Fruit fly (Drosophila melanogaster): ENCODE measurements around the gene CG13807.
A peak's percentile ranks its signal among the peaks of the same experiment; 100 is the strongest.

The CG13807 gene

DNA sequence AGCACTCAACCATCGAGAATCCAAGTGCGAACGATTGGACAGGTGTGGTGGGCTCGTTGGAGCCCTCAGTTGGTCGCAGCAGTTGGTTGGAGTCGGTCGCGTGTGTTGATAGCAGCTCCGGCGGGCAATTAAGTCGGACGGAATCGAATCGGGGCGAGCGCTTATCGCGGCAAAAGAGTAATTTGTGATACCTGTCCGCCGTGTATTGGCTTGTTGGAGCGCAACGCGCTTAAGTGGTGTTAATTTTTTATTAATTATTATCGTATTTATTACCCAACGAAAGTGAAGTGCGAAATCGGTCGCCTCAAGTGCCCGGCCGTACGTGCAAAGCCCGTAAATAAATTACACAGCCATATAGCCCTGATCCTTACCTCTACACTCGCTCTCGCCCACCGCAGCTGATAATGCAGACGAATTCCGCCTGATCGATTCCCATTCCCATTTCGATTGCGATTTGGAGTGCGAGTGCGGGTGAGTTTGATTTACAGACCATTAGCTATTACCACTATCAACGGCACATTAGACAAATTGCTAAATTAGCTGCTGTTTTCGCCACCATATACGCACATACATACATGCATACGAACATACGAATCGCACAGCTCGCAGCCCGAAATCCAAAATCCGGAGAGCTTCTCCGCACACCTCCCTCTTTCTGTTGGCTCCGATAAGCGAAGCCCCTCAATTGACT is 25.0 kb upstream of the CG13807 start, which contains the start of gene ACXD:
Gene ACXD (plus strand): TSS at position 66 of the 691 bp plus-strand sequence.
- TF ChIP-seq spab (GFP tag; optimal IDR thresholded peaks at IDR 0.05) (no peak), dsx (GFP tag; optimal IDR thresholded peaks at IDR 0.05; ENCODE audit: poor library complexity, severe bottlenecking) (no peak), Ets21C (GFP tag; optimal IDR thresholded peaks at IDR 0.05) (no peak), Gug (GFP tag; IDR thresholded peaks at IDR 0.05) (no peak), svp (GFP tag) (peak; percentile 78), pdm3 (GFP tag; optimal IDR thresholded peaks at IDR 0.05) (no peak), CG8632 (GFP tag; optimal IDR thresholded peaks at IDR 0.05) (no peak), vri (GFP tag; optimal IDR thresholded peaks at IDR 0.05) (peak; percentile 46), CG6163 (GFP tag; IDR thresholded peaks at IDR 0.05) (no peak), Eip93F (GFP tag; optimal IDR thresholded peaks at IDR 0.05) (no peak)

DNA sequence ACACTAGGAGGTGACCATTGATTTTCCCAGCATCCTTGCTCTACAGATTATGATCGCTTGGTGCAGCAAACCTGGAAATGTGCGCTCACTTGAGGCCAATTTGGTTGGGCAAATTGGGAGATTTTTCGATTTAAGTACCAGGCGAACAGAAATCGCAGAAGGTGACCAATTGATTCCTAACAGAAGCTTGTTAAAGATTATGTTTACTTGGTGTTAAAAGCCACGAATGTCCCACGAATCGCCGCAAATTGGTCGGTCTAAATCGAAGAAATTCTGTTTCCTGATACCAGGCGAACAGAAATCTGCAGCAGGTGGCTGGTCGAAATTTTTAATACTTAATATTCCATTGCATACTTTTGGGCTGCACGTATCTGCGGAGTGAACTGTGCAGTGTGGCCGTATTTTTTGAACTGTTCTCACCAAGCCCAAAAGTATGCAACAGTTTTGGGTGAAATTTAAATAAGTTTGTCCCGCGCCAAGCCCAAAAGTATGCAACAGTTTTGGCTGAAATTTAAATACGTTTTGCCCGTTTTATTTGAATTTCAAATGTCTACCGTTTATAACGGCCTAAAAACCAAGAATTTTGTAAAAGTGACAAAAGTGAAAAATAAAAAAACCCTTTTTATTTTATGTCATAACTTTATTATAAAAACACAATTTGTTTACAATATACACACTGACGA is 18.7 kb upstream of the CG13807 start, which contains the start of gene CG32301:
Gene CG32301 (plus strand): TSS at position 633 of the 683 bp plus-strand sequence.
- no peak for TF ChIP-seq Eip75B (GFP tag; optimal IDR thresholded peaks at IDR 0.05)
- TF ChIP-seq CG15336 (GFP tag; IDR thresholded peaks at IDR 0.05), result 0 out of 2 replicates have a peak, but pooled peaks have one; percentile 13
- TF ChIP-seq CG6792 (GFP tag; optimal IDR thresholded peaks at IDR 0.05), result no peak
- no peak for TF ChIP-seq Sox14 (GFP tag; optimal IDR thresholded peaks at IDR 0.05)
- TF ChIP-seq CG1621 (tag; optimal IDR thresholded peaks at IDR 0.05), result no peak
- peak; percentile 8 for TF ChIP-seq CG8319 (GFP tag; optimal IDR thresholded peaks at IDR 0.05)
- no peak for TF ChIP-seq CG34406 (GFP tag; optimal IDR thresholded peaks at IDR 0.05)

DNA sequence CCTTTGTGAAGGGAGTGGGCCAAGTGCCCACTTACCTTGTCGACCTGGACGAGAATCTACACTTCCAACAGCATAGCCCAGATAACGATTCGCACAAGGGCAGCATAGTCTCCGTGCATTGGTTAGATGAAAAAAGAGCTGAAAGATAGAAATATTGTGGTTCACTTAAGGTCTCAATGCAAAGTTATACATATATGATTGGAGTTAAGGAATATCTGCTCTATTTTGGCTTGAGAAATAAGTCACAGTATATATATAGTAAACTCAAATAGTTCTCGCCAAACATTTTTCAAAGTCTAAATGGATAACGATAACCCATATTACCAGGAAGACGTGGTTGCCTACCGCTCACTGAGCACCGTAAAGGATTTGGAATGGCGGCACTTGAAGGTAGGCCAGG is 14.4 kb upstream of the CG13807 start, which contains the start of gene CG32305:
Gene CG32305 (plus strand): TSS at position 301 of the 400 bp plus-strand sequence.
- no peak for TF ChIP-seq Hr38 (GFP tag; optimal IDR thresholded peaks at IDR 0.05)
- TF ChIP-seq net (GFP tag; optimal IDR thresholded peaks at IDR 0.05), result no peak
- no peak for TF ChIP-seq Ets21C (GFP tag; optimal IDR thresholded peaks at IDR 0.05)
- no peak for TF ChIP-seq OdsH (GFP tag; optimal IDR thresholded peaks at IDR 0.05)
- no peak for TF ChIP-seq cyc (GFP tag; optimal IDR thresholded peaks at IDR 0.05)
- no peak for TF ChIP-seq CG3032 (tag; optimal IDR thresholded peaks at IDR 0.05)
- no peak for TF ChIP-seq vri (GFP tag; optimal IDR thresholded peaks at IDR 0.05)
- no peak for TF ChIP-seq Lpt (GFP tag; optimal IDR thresholded peaks at IDR 0.05)
- TF ChIP-seq CG6854 (GFP tag; optimal IDR thresholded peaks at IDR 0.05), result no peak
- TF ChIP-seq acj6 (GFP tag; optimal IDR thresholded peaks at IDR 0.05), result no peak
- TF ChIP-seq lz (GFP tag; optimal IDR thresholded peaks at IDR 0.05), result no peak
- TF ChIP-seq fd85E (GFP tag; optimal IDR thresholded peaks at IDR 0.05), result no peak
- no peak for TF ChIP-seq Sox14 (GFP tag; optimal IDR thresholded peaks at IDR 0.05)

DNA sequence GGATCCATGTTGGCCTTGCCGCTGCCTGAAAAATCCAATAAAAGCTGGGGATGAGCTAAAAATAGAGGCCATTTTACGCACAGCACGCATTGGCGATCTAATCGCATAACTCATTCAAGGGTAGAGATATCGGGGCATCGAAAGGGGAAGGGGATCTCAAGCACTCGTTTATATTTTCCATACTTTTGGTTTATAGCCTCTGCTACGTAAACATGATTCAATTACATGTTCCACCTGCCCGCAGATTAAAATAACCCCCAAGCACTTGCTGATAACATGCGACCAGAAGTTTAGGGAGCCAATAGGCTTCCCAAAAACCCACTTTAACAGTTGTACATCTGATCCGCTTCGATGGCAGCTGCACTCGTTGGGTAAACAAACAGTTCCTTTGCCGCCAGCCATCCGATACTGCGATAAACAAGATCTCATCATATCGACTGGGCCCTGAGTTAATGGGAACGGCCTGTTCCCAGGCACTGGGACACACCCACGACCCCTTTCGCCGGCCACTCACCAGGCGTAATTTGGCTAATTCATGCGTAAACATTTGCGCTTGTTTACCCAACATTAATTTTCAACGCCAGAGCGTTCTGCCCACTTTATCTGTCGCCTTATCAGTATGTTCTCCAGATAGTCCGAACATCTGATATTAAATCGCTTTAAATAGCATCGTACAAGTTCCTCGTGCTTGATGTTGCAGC is 8.6 kb upstream of the CG13807 start:
- peak; percentile 81 for TF ChIP-seq fkh (GFP tag; optimal IDR thresholded peaks at IDR 0.05)
- no peak for TF ChIP-seq CG34406 (GFP tag; optimal IDR thresholded peaks at IDR 0.05)

DNA sequence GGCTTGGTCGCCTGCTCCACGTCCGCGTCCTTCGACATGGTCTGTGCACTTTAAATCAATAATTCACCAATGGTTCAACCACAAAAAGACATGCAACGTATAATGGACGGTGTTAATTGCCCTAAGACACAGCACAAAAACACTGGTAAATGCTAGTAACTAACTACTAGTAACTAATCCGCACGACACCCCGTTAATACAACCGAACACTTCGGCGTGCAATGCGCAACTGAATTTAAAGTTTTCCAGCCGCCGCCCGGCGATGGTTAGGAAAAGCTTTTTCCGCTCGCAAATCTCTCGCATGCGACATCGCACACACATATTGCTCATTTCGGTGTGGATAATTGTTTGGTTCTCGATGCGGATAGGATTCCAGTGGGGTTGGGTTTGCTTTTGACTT is 6.9 kb upstream of the CG13807 start:
- TF ChIP-seq vri (GFP tag; optimal IDR thresholded peaks at IDR 0.05) (no peak), eg (GFP tag; IDR thresholded peaks at IDR 0.05) (peak; percentile 51; the same call in 2 of the 3 replicates), OdsH (GFP tag; optimal IDR thresholded peaks at IDR 0.05) (no peak), CG15336 (GFP tag; IDR thresholded peaks at IDR 0.05) (peak; percentile 20; the same call in 1 of the 2 replicates), CG8119 (GFP tag; IDR thresholded peaks at IDR 0.05) (peak; percentile 11; the same call in 1 of the 3 replicates), fd59A (GFP tag; optimal IDR thresholded peaks at IDR 0.05) (no peak), fd85E (GFP tag; optimal IDR thresholded peaks at IDR 0.05) (no peak), topi (GFP tag; optimal IDR thresholded peaks at IDR 0.05) (no peak), Hr39 (GFP tag; optimal IDR thresholded peaks at IDR 0.05) (no peak), Hr38 (GFP tag; optimal IDR thresholded peaks at IDR 0.05) (no peak), Met (GFP tag; optimal IDR thresholded peaks at IDR 0.05) (no peak), Ets96B (tag; optimal IDR thresholded peaks at IDR 0.05) (no peak), CG9139 (GFP tag; optimal IDR thresholded peaks at IDR 0.05) (no peak)
